Worm (Caenorhabditis elegans) whole organism, L3 larva: ENCODE data around the gene fipr-4.

Source experiments
- nhr-12 ChIP-seq: fragments of 150-350 bp; optimal IDR thresholded peaks from 2 replicates; lab custom pipeline; 2014; ENCODE audit warnings: missing biosample characterization, missing genetic modification characterization
- nhr-77 ChIP-seq: fragments of 150-350 bp; optimal IDR thresholded peaks from 2 replicates; lab custom pipeline; 2014; ENCODE audit warnings: missing biosample characterization, missing genetic modification characterization
- skn-1 ChIP-seq: fragments of 150-350 bp; optimal IDR thresholded peaks from 2 replicates; lab custom pipeline; 2014; ENCODE audit warnings: missing biosample characterization, missing genetic modification characterization
- unc-39 ChIP-seq: sonication (generic microtip); optimal IDR thresholded peaks from 4 replicates; lab custom pipeline; 2017; ENCODE audit warnings: missing biosample characterization, missing genetic modification characterization

DNA sequence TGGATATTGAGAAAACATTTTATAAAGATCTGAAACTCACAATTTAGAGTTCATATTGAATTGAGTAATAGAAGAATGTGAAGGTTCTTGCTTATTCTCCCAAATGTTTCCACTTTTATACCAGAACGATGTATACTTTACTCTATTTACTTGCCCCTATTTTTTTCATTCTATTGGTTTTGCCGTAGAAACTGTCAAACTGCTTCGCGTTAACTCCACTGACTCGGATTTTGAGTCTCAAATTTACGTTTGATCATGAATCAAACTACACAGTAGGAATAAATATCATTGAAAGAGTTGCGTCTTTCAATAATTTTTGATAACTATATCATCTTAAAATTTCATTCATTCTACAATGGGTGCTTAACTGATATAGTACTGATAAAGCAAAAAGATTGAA, 11.6 kb upstream of the fipr-4 start, which contains the start of gene fipr-8:
- no peak for TF ChIP-seq unc-39
- no peak for TF ChIP-seq nhr-77 (tag; lab: Kevin White, UChicago)
- no peak for TF ChIP-seq skn-1 (tag; lab: Kevin White, UChicago)
- no peak for TF ChIP-seq nhr-12 (tag; lab: Kevin White, UChicago)
